Worm (Caenorhabditis elegans) whole organism, early embryonic: ENCODE results near the gene C55A6.12.

Source experiments
- ama-1 ChIP-seq: fragments of 150-350 bp; optimal IDR thresholded peaks from 2 replicates; lab custom pipeline; 2014
- ceh-36 ChIP-seq: sonication (generic microtip); optimal IDR thresholded peaks from 2 replicates; lab custom pipeline; 2016; ENCODE audit warnings: missing genetic modification characterization, inconsistent platforms, missing compliant biosample characterization
- ets-7 ChIP-seq: sonication (generic microtip); optimal IDR thresholded peaks from 2 replicates; lab custom pipeline; 2016; ENCODE audit warnings: missing genotype, missing genetic modification characterization, missing compliant biosample characterization
- scrt-1 ChIP-seq: fragments of 200-800 bp; sonication (Bioruptor generic); IDR thresholded peaks from 2 replicates; pipeline ENCODE4 v1.3.6; 2022; ENCODE audit warnings: missing genetic modification characterization, missing compliant biosample characterization
- tbx-11 ChIP-seq: fragments of 200-800 bp; sonication (Bioruptor generic); IDR thresholded peaks from 2 replicates; pipeline ENCODE4 v1.3.6; 2022; ENCODE audit warnings: missing genetic modification characterization, missing compliant biosample characterization

- TF ChIP-seq scrt-1 (GFP tag; lab: Robert Waterston, UW) (no peak), tbx-11 (no peak), ama-1 (no peak), ets-7 (tag; lab: Kevin White, UChicago) (no peak), ceh-36 (tag; lab: Kevin White, UChicago) (no peak)
Measured at ce11 chrV:11514677-11515076, 11.7 kb upstream of the C55A6.12 start, which contains the start of gene C55A6.6.
